Worm (Caenorhabditis elegans): ENCODE measurements around the gene ZK228.1.

ZK228.1 gene

DNA sequence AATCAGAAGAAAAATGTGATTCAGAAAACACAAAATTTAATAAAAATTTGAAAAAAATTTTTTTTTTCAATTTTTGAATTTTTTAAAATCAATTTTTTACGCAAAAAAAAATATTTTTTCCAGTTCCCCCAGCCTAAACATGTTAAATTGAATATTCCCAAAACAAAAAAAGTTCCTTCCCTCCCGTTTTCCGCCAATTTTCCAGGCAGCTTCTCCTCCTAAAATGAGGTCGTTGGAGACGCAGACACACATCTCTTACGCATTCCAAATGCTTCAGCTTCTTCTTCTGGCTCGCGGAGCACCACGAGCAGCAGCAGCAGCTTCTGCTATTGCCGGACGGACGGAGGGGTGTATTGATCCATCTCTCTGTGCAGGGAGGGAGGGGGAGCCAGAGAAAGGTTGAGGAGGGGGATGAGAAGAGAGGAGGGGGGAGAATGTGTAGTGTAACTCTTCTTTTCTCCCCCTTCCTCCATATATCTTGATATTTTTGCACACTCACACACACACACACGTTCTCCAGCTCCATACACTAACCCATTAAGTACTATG lies 46.1 kb downstream of the ZK228.1 start (continued):
- TF ChIP-seq nhr-27 (tag; optimal IDR thresholded peaks at IDR 0.05) (no peak), T07F8.4 (tag; optimal IDR thresholded peaks at IDR 0.05) (no peak), cebp-1 (GFP tag; IDR thresholded peaks at IDR 0.05) (no peak), cebp-1 (tag; optimal IDR thresholded peaks at IDR 0.05) (peak; percentile 31), D2030.7 (GFP tag; IDR thresholded peaks at IDR 0.05) (no peak), C06A6.2 (GFP tag; conservative IDR thresholded peaks at IDR 0.05) (no peak), rpc-1 (optimal IDR thresholded peaks at IDR 0.05) (no peak), rpc-1 (tag; optimal IDR thresholded peaks at IDR 0.05) (no peak), nhr-179 (tag; optimal IDR thresholded peaks at IDR 0.05) (no peak), lin-26 (GFP tag; IDR thresholded peaks at IDR 0.05) (no peak), lir-1 (GFP tag; conservative IDR thresholded peaks at IDR 0.05) (no peak), egl-44 (GFP tag; IDR thresholded peaks at IDR 0.05) (no peak)

DNA sequence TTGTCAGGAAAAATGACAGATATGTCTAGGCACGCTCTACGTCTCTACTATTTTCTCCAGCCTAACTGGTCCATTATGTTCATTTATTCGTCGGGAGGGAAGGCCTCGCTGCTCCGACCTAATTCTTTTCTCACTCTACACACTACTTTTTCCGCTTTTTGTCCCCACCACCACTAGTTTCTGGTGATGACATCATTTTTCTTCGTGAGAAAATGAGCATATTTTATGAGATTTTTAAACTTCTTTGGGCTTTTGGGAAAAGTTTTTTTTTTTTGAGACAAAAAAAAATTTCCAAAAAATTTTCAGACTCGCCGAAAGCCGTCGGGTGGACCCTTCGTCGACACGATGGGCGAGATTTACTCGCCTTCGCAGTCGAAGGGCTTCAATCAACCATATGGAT lies 47.7 kb downstream of the ZK228.1 start, which contains the start of gene slo-1:
slo-1 (plus strand) TSS at position 301 of the 400 bp plus-strand sequence.
- TF ChIP-seq rcor-1 (GFP tag; IDR thresholded peaks at IDR 0.05) (no peak), hlh-12 (tag; optimal IDR thresholded peaks at IDR 0.05) (no peak), snpc-1.1 (tag; optimal IDR thresholded peaks at IDR 0.05; ENCODE audit: insufficient read depth) (no peak), B0336.3 (GFP tag; IDR thresholded peaks at IDR 0.05) (no peak), rec-8 (tag; optimal IDR thresholded peaks at IDR 0.05) (no peak), rpc-1 (optimal IDR thresholded peaks at IDR 0.05) (no peak), rpc-1 (tag; optimal IDR thresholded peaks at IDR 0.05) (no peak), ztf-28 (GFP tag; IDR thresholded peaks at IDR 0.05) (no peak), nhr-120 (GFP tag; IDR thresholded peaks at IDR 0.05) (no peak), him-1 (tag; optimal IDR thresholded peaks at IDR 0.05) (no peak), mes-4 (tag; optimal IDR thresholded peaks at IDR 0.05) (no peak), zim-3 (tag; optimal IDR thresholded peaks at IDR 0.05) (no peak), Y67H2A.10 (GFP tag; conservative IDR thresholded peaks at IDR 0.05) (no peak), dox-1 (GFP tag; IDR thresholded peaks at IDR 0.05) (no peak), pha-4 (tag; optimal IDR thresholded peaks at IDR 0.05) (no peak)
